Worm (Caenorhabditis elegans) whole organism, L4/young adult: ENCODE data around the gene D1025.1.

Experiments
- W03F9.2 ChIP-seq: fragments of 150-350 bp; optimal IDR thresholded peaks from 2 replicates; lab custom pipeline; 2014; ENCODE audit warnings: missing biosample characterization, missing genetic modification characterization
- dao-5 ChIP-seq: sonication (generic microtip); optimal IDR thresholded peaks from 2 replicates; lab custom pipeline; 2016; ENCODE audit warnings: missing genotype, missing genetic modification characterization, moderate library complexity, missing compliant biosample characterization

DNA sequence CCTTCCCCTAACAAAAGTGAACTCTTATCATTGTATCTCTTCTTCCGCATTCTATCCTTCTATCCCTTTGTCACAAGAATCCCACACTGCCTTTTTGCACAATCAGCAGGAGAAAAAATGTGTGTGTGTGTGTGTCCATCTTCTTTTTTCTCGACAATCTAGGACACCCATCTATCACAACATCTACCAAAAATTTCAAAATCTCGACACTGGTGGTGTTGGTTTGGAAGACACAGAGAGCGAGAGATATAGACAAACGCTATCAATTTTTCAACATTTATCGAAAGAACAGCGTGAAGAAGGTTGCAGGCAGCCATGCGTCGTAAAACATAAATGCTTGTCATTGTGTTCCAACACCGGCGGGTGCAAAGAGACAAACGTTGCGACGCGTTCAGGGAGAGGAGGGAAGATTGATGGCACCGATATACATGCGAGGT, 11.7 kb upstream of the D1025.1 start:
- TF ChIP-seq W03F9.2 (tag; lab: Kevin White, UChicago) (no peak), dao-5 (no peak)
